Fruit fly (Drosophila melanogaster) whole organism, pupa: Measurements from ENCODE around the gene CG18754.

Source experiments
- CG10348 ChIP-seq: fragments of 200-800 bp; sonication (Bioruptor generic); IDR thresholded peaks from 2 replicates; pipeline ENCODE4 v1.3.6; 2022; ENCODE audit warnings: missing biosample characterization, missing genetic modification characterization
- CG12605 ChIP-seq: fragments of 200-800 bp; sonication (Bioruptor generic); IDR thresholded peaks from 2 replicates; pipeline ENCODE4 v1.3.6; 2022; ENCODE audit warnings: missing biosample characterization, missing genetic modification characterization
- CG13204 ChIP-seq: fragments of 200-800 bp; sonication (Bioruptor generic); optimal IDR thresholded peaks from 2 replicates; lab custom pipeline; 2018; ENCODE audit warnings: missing biosample characterization, mild to moderate bottlenecking, missing genetic modification characterization, moderate library complexity
- CG14655 ChIP-seq: fragments of 200-800 bp; sonication (Bioruptor generic); optimal IDR thresholded peaks from 3 replicates; lab custom pipeline; 2017; ENCODE audit warnings: mild to moderate bottlenecking, missing biosample characterization, missing genetic modification reagents, missing genetic modification characterization
- CG15710 ChIP-seq: fragments of 200-800 bp; sonication (Bioruptor generic); optimal IDR thresholded peaks from 2 replicates; lab custom pipeline; 2018; ENCODE audit warnings: missing biosample characterization, mild to moderate bottlenecking, missing genetic modification characterization, moderate library complexity
- CG17806 ChIP-seq: fragments of 200-800 bp; sonication (Bioruptor generic); optimal IDR thresholded peaks from 2 replicates; lab custom pipeline; 2018; ENCODE audit warnings: missing biosample characterization, mild to moderate bottlenecking, missing genetic modification characterization, moderate library complexity
- CG32121 ChIP-seq: fragments of 200-800 bp; sonication (Bioruptor generic); IDR thresholded peaks from 2 replicates; pipeline ENCODE4 v1.3.6; 2022; ENCODE audit warnings: missing biosample characterization, missing genetic modification characterization
- CG34367 ChIP-seq: fragments of 200-800 bp; sonication (Bioruptor generic); optimal IDR thresholded peaks from 2 replicates; lab custom pipeline; 2018; ENCODE audit warnings: missing biosample characterization, mild to moderate bottlenecking, missing genetic modification characterization
- CG4496 ChIP-seq: fragments of 200-800 bp; sonication (Bioruptor generic); IDR thresholded peaks from 3 replicates; pipeline ENCODE4 v1.3.6; 2022; ENCODE audit warnings: missing biosample characterization, missing genetic modification characterization
- CG8159 ChIP-seq: fragments of 200-800 bp; sonication (Bioruptor generic); optimal IDR thresholded peaks from 3 replicates; lab custom pipeline; 2018; ENCODE audit warnings: missing biosample characterization, mild to moderate bottlenecking, missing genetic modification characterization, moderate library complexity
- CG8301 ChIP-seq: fragments of 200-800 bp; sonication (Bioruptor generic); optimal IDR thresholded peaks from 2 replicates; lab custom pipeline; 2018; ENCODE audit warnings: missing biosample characterization, mild to moderate bottlenecking, missing genetic modification characterization
- CG9948 ChIP-seq: fragments of 200-800 bp; sonication (Bioruptor generic); optimal IDR thresholded peaks from 2 replicates; lab custom pipeline; 2018; ENCODE audit warnings: missing biosample characterization, mild to moderate bottlenecking, missing genetic modification characterization, moderate library complexity
- D1 ChIP-seq: fragments of 200-800 bp; sonication (Bioruptor generic); optimal IDR thresholded peaks from 2 replicates; lab custom pipeline; 2018; ENCODE audit warnings: missing biosample characterization, mild to moderate bottlenecking, missing genetic modification characterization, moderate library complexity
- EcR ChIP-seq: fragments of 200-800 bp; sonication (Bioruptor generic); optimal IDR thresholded peaks from 3 replicates; lab custom pipeline; 2019; ENCODE audit warnings: missing biosample characterization, missing genetic modification characterization, mild to moderate bottlenecking, moderate library complexity, missing genetic modification reagents
- Ets98B ChIP-seq: fragments of 200-800 bp; sonication (Bioruptor generic); IDR thresholded peaks from 2 replicates; pipeline ENCODE4 v1.3.6; 2022; ENCODE audit warnings: missing biosample characterization, missing genetic modification characterization
- Pif1A ChIP-seq: fragments of 200-800 bp; sonication (Bioruptor generic); optimal IDR thresholded peaks from 3 replicates; lab custom pipeline; 2016; ENCODE audit warnings: missing biosample characterization, missing genetic modification characterization
- Pif1B ChIP-seq: fragments of 200-800 bp; sonication (Bioruptor generic); optimal IDR thresholded peaks from 3 replicates; lab custom pipeline; 2016; ENCODE audit warnings: missing biosample characterization, missing genetic modification characterization
- Snoo ChIP-seq: fragments of 200-800 bp; sonication (Bioruptor generic); optimal IDR thresholded peaks from 3 replicates; lab custom pipeline; 2017; ENCODE audit warnings: missing biosample characterization, mild to moderate bottlenecking, missing genetic modification characterization, inconsistent platforms
- fd96Ca ChIP-seq: fragments of 200-800 bp; sonication (Bioruptor generic); IDR thresholded peaks from 3 replicates; pipeline ENCODE4 v1.3.6; 2022; ENCODE audit warnings: missing biosample characterization, missing genetic modification characterization
- gl ChIP-seq: fragments of 200-800 bp; sonication (Bioruptor generic); optimal IDR thresholded peaks from 2 replicates; lab custom pipeline; 2018; ENCODE audit warnings: missing biosample characterization, mild to moderate bottlenecking, missing genetic modification characterization
- rn ChIP-seq: fragments of 200-800 bp; sonication (Bioruptor generic); IDR thresholded peaks from 2 replicates; pipeline ENCODE4 v1.3.6; 2022; ENCODE audit warnings: missing biosample characterization, missing genetic modification characterization

Gene CG18754

dm6 chr3R:23673084-23673483 lies 10.8 kb upstream of the CG18754 start:
- TF ChIP-seq CG32121 (GFP tag; lab: Robert Waterston, UW) (no peak), rn (0 out of 2 replicates have a peak, but pooled peaks have one; percentile 32)

dm6 chr3R:23674369-23674768 lies 9.5 kb upstream of the CG18754 start:
- TF ChIP-seq Snoo (tag; lab: Kevin White, UChicago) (peak; percentile 46), Pif1A (GFP tag; lab: Kevin White, UChicago) (peak; percentile 24), CG4496 (GFP tag; lab: Robert Waterston, UW) (no peak)

dm6 chr3R:23675646-23676045 lies 8.2 kb upstream of the CG18754 start:
- 0 out of 2 replicates have a peak, but pooled peaks have one; percentile 17 for TF ChIP-seq CG32121 (GFP tag; lab: Robert Waterston, UW)
- TF ChIP-seq CG8301 (tag; lab: Kevin White, UChicago), result peak; percentile 9
- TF ChIP-seq Ets98B (GFP tag; lab: Robert Waterston, UW), result no peak
- TF ChIP-seq Pif1B, result peak; percentile 20
- no peak for TF ChIP-seq CG4496 (GFP tag; lab: Robert Waterston, UW)
- TF ChIP-seq D1 (tag; lab: Kevin White, UChicago), result no peak
- TF ChIP-seq CG14655 (GFP tag; lab: Kevin White, UChicago), result peak; percentile 61

- no peak for TF ChIP-seq CG12605 (GFP tag; lab: Robert Waterston, UW)
- TF ChIP-seq fd96Ca (GFP tag; lab: Robert Waterston, UW), result no peak
- no peak for TF ChIP-seq CG32121 (GFP tag; lab: Robert Waterston, UW)
- no peak for TF ChIP-seq Pif1B
- TF ChIP-seq CG13204 (GFP tag; lab: Kevin White, UChicago), result no peak
- TF ChIP-seq CG14655 (GFP tag; lab: Kevin White, UChicago), result no peak
- TF ChIP-seq CG8159 (tag; lab: Kevin White, UChicago), result no peak
- TF ChIP-seq CG17806 (tag; lab: Kevin White, UChicago), result no peak
- no peak for TF ChIP-seq EcR (GFP tag; lab: Kevin White, UChicago)
- TF ChIP-seq Pif1A (GFP tag; lab: Kevin White, UChicago), result no peak
- no peak for TF ChIP-seq CG15710 (tag; lab: Kevin White, UChicago)
- no peak for TF ChIP-seq rn
- no peak for TF ChIP-seq gl (tag; lab: Kevin White, UChicago)
- no peak for TF ChIP-seq CG10348
- TF ChIP-seq D1 (tag; lab: Kevin White, UChicago), result no peak
- TF ChIP-seq CG4496 (GFP tag; lab: Robert Waterston, UW), result no peak
- no peak for TF ChIP-seq CG34367 (tag; lab: Kevin White, UChicago)
- no peak for TF ChIP-seq CG8301 (tag; lab: Kevin White, UChicago)
- no peak for TF ChIP-seq Snoo (tag; lab: Kevin White, UChicago)
Observed at dm6 chr3R:23677058-23677457, 6.8 kb upstream of the CG18754 start, which contains the start of gene GILT3. Gene GILT3 (plus strand): TSS chr3R:23677358.

dm6 chr3R:23678349-23679193 lies 5.3 kb upstream of the CG18754 start, which contains the start of gene GILT2:
Gene GILT2 (plus strand): TSS chr3R:23678895.
- TF ChIP-seq CG8159 (tag; lab: Kevin White, UChicago) (peak; percentile 73), CG13204 (GFP tag; lab: Kevin White, UChicago) (no peak), Pif1A (GFP tag; lab: Kevin White, UChicago) (no peak), CG12605 (GFP tag; lab: Robert Waterston, UW) (peak; percentile 58), CG9948 (peak; percentile 56), EcR (GFP tag; lab: Kevin White, UChicago) (no peak), rn (peak; percentile 40; the same call in 1 of the 2 replicates), Pif1B (peak; percentile 76), CG4496 (GFP tag; lab: Robert Waterston, UW) (0 out of 3 replicates have a peak, but pooled peaks have one; percentile 54), CG15710 (tag; lab: Kevin White, UChicago) (peak; percentile 69), CG34367 (tag; lab: Kevin White, UChicago) (peak; percentile 36), CG14655 (GFP tag; lab: Kevin White, UChicago) (no peak), Ets98B (GFP tag; lab: Robert Waterston, UW) (peak; percentile 77), CG8301 (tag; lab: Kevin White, UChicago) (no peak), CG10348 (0 out of 2 replicates have a peak, but pooled peaks have one; percentile 24), fd96Ca (GFP tag; lab: Robert Waterston, UW) (peak; percentile 72), Snoo (tag; lab: Kevin White, UChicago) (peak; percentile 87), gl (tag; lab: Kevin White, UChicago) (no peak), CG32121 (GFP tag; lab: Robert Waterston, UW) (peak; percentile 65), CG17806 (tag; lab: Kevin White, UChicago) (peak; percentile 64), D1 (tag; lab: Kevin White, UChicago) (no peak)

- TF ChIP-seq Pif1A (GFP tag; lab: Kevin White, UChicago) (no peak), D1 (tag; lab: Kevin White, UChicago) (no peak), CG13204 (GFP tag; lab: Kevin White, UChicago) (no peak), CG14655 (GFP tag; lab: Kevin White, UChicago) (no peak), CG15710 (tag; lab: Kevin White, UChicago) (no peak), CG8301 (tag; lab: Kevin White, UChicago) (no peak), CG17806 (tag; lab: Kevin White, UChicago) (no peak), rn (no peak), CG8159 (tag; lab: Kevin White, UChicago) (no peak), CG9948 (no peak), Snoo (tag; lab: Kevin White, UChicago) (no peak), CG4496 (GFP tag; lab: Robert Waterston, UW) (no peak)
Observed at dm6 chr3R:23679911-23680336, 3.9 kb upstream of the CG18754 start, which contains the start of gene eIF3d1. Gene eIF3d1 (plus strand): TSS chr3R:23680039.
